Worm (Caenorhabditis elegans): Measurements from ENCODE around the gene E04F6.10.

Gene E04F6.10

ce11 chrII:7183493-7184272 lies 33.3 kb downstream of the E04F6.10 start, which contains the start of gene pdl-1:
Gene pdl-1, plus strand, starts transcription at chrII:7183801.
- TF ChIP-seq snpc-4 (tag; optimal IDR thresholded peaks at IDR 0.05), result peak; percentile 58
- no peak for TF ChIP-seq mef-2 (tag; optimal IDR thresholded peaks at IDR 0.05)
- no peak for TF ChIP-seq Y116A8C.19 (tag; optimal IDR thresholded peaks at IDR 0.05; ENCODE audit: borderline replicate concordance)
- TF ChIP-seq dsc-1 (tag; optimal IDR thresholded peaks at IDR 0.05), result peak; percentile 72
- no peak for TF ChIP-seq nhr-28 (tag; optimal IDR thresholded peaks at IDR 0.05)
- no peak for TF ChIP-seq nhr-84 (tag; optimal IDR thresholded peaks at IDR 0.05)
- no peak for TF ChIP-seq ceh-90 (tag; optimal IDR thresholded peaks at IDR 0.05)
- TF ChIP-seq mdl-1 (tag; optimal IDR thresholded peaks at IDR 0.05), result peak in 1 of 2 experiments; percentile 79
- TF ChIP-seq fkh-10 (GFP tag; optimal IDR thresholded peaks at IDR 0.05), result peak; percentile 64
- TF ChIP-seq lin-35 (GFP tag; optimal IDR thresholded peaks at IDR 0.05), result peak; percentile 63 to 77
- TF ChIP-seq elt-2 (tag; optimal IDR thresholded peaks at IDR 0.05), result peak; percentile 46
- TF ChIP-seq unc-130 (tag; optimal IDR thresholded peaks at IDR 0.05), result peak; percentile 15
- TF ChIP-seq vab-15 (tag; optimal IDR thresholded peaks at IDR 0.05), result no peak
- TF ChIP-seq aha-1 (tag; optimal IDR thresholded peaks at IDR 0.05), result no peak
- TF ChIP-seq nhr-85 (tag), result peak; percentile 68
- TF ChIP-seq blmp-1 (tag; optimal IDR thresholded peaks at IDR 0.05), result peak; percentile 27
- TF ChIP-seq lin-13 (GFP tag; optimal IDR thresholded peaks at IDR 0.05), result peak; percentile 27
- no peak for TF ChIP-seq ets-5 (GFP tag; IDR thresholded peaks at IDR 0.05)
- TF ChIP-seq ceh-88 (GFP tag; IDR thresholded peaks at IDR 0.05), result 0 out of 2 replicates have a peak, but pooled peaks have one; percentile 42
- no peak for TF ChIP-seq aly-2 (tag; optimal IDR thresholded peaks at IDR 0.05)
- TF ChIP-seq nhr-19 (GFP tag; conservative IDR thresholded peaks at IDR 0.05), result peak; percentile 73
- TF ChIP-seq jun-1 (tag; optimal IDR thresholded peaks at IDR 0.05), result peak; percentile 37
- no peak for TF ChIP-seq sox-4 (tag; optimal IDR thresholded peaks at IDR 0.05)
- TF ChIP-seq tbx-2 (tag; optimal IDR thresholded peaks at IDR 0.05), result peak; percentile 65
- TF ChIP-seq mab-9 (GFP tag; IDR thresholded peaks at IDR 0.05), result no peak
- TF ChIP-seq sup-37 (GFP tag; optimal IDR thresholded peaks at IDR 0.05), result no peak
- TF ChIP-seq dpl-1 (GFP tag; optimal IDR thresholded peaks at IDR 0.05), result peak in 2 of 3 experiments; percentile 34 to 43
- no peak for TF ChIP-seq fos-1 (tag; optimal IDR thresholded peaks at IDR 0.05)
- peak in 3 of 6 experiments; percentile 24 to 61 (median 58) for TF ChIP-seq elt-3 (tag; optimal IDR thresholded peaks at IDR 0.05)
- TF ChIP-seq efl-3 (GFP tag; optimal IDR thresholded peaks at IDR 0.05), result no peak
- peak; percentile 77 for TF ChIP-seq mep-1 (tag; optimal IDR thresholded peaks at IDR 0.05)
- peak; percentile 78 for TF ChIP-seq nhr-47 (tag; optimal IDR thresholded peaks at IDR 0.05)
- peak; percentile 61 to 72 for TF ChIP-seq lsy-2 (tag; optimal IDR thresholded peaks at IDR 0.05)
- peak; percentile 32 for TF ChIP-seq F16B12.6 (tag; optimal IDR thresholded peaks at IDR 0.05)
- peak; percentile 44 to 60 for TF ChIP-seq efl-1 (optimal IDR thresholded peaks at IDR 0.05)
- TF ChIP-seq efl-1 (GFP tag; optimal IDR thresholded peaks at IDR 0.05 in 1 of 2), result peak; percentile 35 to 96
- peak; percentile 62 for TF ChIP-seq swsn-7 (tag; optimal IDR thresholded peaks at IDR 0.05)
- peak; percentile 60 for TF ChIP-seq skn-1 (tag; optimal IDR thresholded peaks at IDR 0.05)
- peak; percentile 87 for TF ChIP-seq lir-3 (tag; optimal IDR thresholded peaks at IDR 0.05; ENCODE audit: poor library complexity)
- peak; percentile 69 for TF ChIP-seq pax-3 (tag; optimal IDR thresholded peaks at IDR 0.05)
- peak; percentile 48 for TF ChIP-seq unc-86 (tag; optimal IDR thresholded peaks at IDR 0.05)
- no peak for TF ChIP-seq ceh-63 (GFP tag; optimal IDR thresholded peaks at IDR 0.05)
- TF ChIP-seq C16A3.4 (tag; optimal IDR thresholded peaks at IDR 0.05), result peak; percentile 84
- TF ChIP-seq isw-1 (GFP tag; IDR thresholded peaks at IDR 0.05), result peak; percentile 43
- TF ChIP-seq pag-3 (tag; optimal IDR thresholded peaks at IDR 0.05; ENCODE audit: borderline replicate concordance, insufficient read depth), result no peak
- TF ChIP-seq sptf-1 (tag; optimal IDR thresholded peaks at IDR 0.05), result no peak
- TF ChIP-seq nhr-237 (tag; optimal IDR thresholded peaks at IDR 0.05), result no peak
- TF ChIP-seq zip-4 (GFP tag; optimal IDR thresholded peaks at IDR 0.05), result peak; percentile 17
- peak; percentile 61 for TF ChIP-seq lin-14 (GFP tag; optimal IDR thresholded peaks at IDR 0.05)
- no peak for TF ChIP-seq ama-1 (optimal IDR thresholded peaks at IDR 0.05)
- TF ChIP-seq nhr-20 (tag; optimal IDR thresholded peaks at IDR 0.05), result peak; percentile 73
- TF ChIP-seq ztf-4 (tag; optimal IDR thresholded peaks at IDR 0.05), result peak; percentile 75

Measured in whole organism, L1 larva.